Fruit fly (Drosophila melanogaster): ENCODE measurements around the gene CG11885.

DNA sequence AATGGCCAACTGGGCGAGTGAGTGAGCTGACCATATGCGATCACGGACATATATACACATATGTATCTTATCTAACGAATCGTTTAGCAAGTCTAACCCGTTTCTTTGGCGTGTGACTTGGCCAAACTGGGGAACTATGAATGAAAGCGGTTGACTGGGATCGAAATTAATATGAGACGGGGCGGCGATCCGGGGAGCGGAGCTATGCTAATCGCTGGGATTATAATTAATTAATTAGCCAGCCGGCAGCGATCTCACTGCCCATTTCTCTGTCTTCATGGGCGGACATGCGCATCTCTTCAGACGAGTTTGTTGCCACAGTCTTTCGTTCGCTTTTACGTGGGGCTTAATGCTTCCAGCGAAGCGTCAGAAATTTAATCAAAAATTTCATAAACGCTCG lies 28.7 kb downstream of the CG11885 start:
- TF ChIP-seq CG8319 (GFP tag; optimal IDR thresholded peaks at IDR 0.05) = no peak
- no peak for TF ChIP-seq CG3032 (tag; optimal IDR thresholded peaks at IDR 0.05)
- TF ChIP-seq Sox102F (GFP tag; optimal IDR thresholded peaks at IDR 0.05) = no peak
- no peak for TF ChIP-seq CG6854 (GFP tag; optimal IDR thresholded peaks at IDR 0.05)

Measured in whole organism, prepupa.